Fruit fly (Drosophila melanogaster) whole organism, embryonic: Measurements from ENCODE around the gene Rbcn-3B.

Source experiments
- Atf3 ChIP-seq: fragments of 200-800 bp; sonication (Bioruptor generic); optimal IDR thresholded peaks from 3 replicates; lab custom pipeline; 2016; ENCODE audit warnings: missing biosample characterization, missing genetic modification characterization
- Bgb ChIP-seq: fragments of 200-800 bp; sonication (Bioruptor generic); IDR thresholded peaks from 2 replicates; pipeline ENCODE4 v1.3.6; 2022; ENCODE audit warnings: missing biosample characterization, missing genetic modification characterization; ENCODE audit not compliant: partially characterized antibody
- CG1024 ChIP-seq: fragments of 200-800 bp; sonication (Bioruptor generic); IDR thresholded peaks from 2 replicates; pipeline ENCODE4 v1.3.6; 2022; ENCODE audit warnings: missing biosample characterization, missing genetic modification characterization
- CG10274 ChIP-seq: fragments of 200-800 bp; sonication (Bioruptor generic); optimal IDR thresholded peaks from 3 replicates; lab custom pipeline; 2017; ENCODE audit warnings: missing biosample characterization, mild to moderate bottlenecking, missing genetic modification characterization
- CG10979 ChIP-seq: fragments of 200-800 bp; sonication (Bioruptor generic); optimal IDR thresholded peaks from 2 replicates; lab custom pipeline; 2018; ENCODE audit warnings: missing biosample characterization, mild to moderate bottlenecking, missing genetic modification characterization, moderate library complexity
- CG11504 ChIP-seq: fragments of 200-800 bp; sonication (Bioruptor generic); optimal IDR thresholded peaks from 3 replicates; lab custom pipeline; 2019; ENCODE audit warnings: missing biosample characterization, mild to moderate bottlenecking, missing genetic modification characterization, moderate library complexity
- CG12071 ChIP-seq: fragments of 200-800 bp; sonication (Bioruptor generic); optimal IDR thresholded peaks from 3 replicates; lab custom pipeline; 2018; ENCODE audit warnings: missing biosample characterization, mild to moderate bottlenecking, missing genetic modification characterization
- CG15269 ChIP-seq: fragments of 200-800 bp; sonication (Bioruptor generic); optimal IDR thresholded peaks from 2 replicates; lab custom pipeline; 2018; ENCODE audit warnings: missing biosample characterization, mild to moderate bottlenecking, missing genetic modification characterization, moderate library complexity
- CG1647 ChIP-seq: fragments of 200-800 bp; sonication (Bioruptor generic); optimal IDR thresholded peaks from 3 replicates; lab custom pipeline; 2016; ENCODE audit warnings: missing biosample characterization, missing genetic modification characterization
- CG17359 ChIP-seq: fragments of 200-800 bp; sonication (Bioruptor generic); optimal IDR thresholded peaks from 3 replicates; lab custom pipeline; 2018; ENCODE audit warnings: missing biosample characterization, mild to moderate bottlenecking, missing genetic modification characterization, moderate library complexity
- CG1792 ChIP-seq: fragments of 200-800 bp; sonication (Bioruptor generic); optimal IDR thresholded peaks from 2 replicates; lab custom pipeline; 2016; ENCODE audit warnings: missing biosample characterization, missing genetic modification characterization
- CG2875 ChIP-seq: fragments of 200-800 bp; sonication (Bioruptor generic); optimal IDR thresholded peaks from 2 replicates; lab custom pipeline; 2017; ENCODE audit warnings: missing biosample characterization, mild to moderate bottlenecking, missing genetic modification characterization, missing genetic modification reagents
- CG32772 ChIP-seq: fragments of 200-800 bp; sonication (Bioruptor generic); IDR thresholded peaks from 2 replicates; pipeline ENCODE4 v1.3.6; 2022; ENCODE audit warnings: missing biosample characterization, missing genetic modification characterization
- CG3847 ChIP-seq: fragments of 200-800 bp; sonication (Bioruptor generic); IDR thresholded peaks from 2 replicates; pipeline ENCODE4 v1.3.6; 2022; ENCODE audit warnings: missing biosample characterization, missing genetic modification characterization
- CG4707 ChIP-seq: fragments of 200-800 bp; sonication (Bioruptor generic); optimal IDR thresholded peaks from 2 replicates; lab custom pipeline; 2018; ENCODE audit warnings: missing biosample characterization, mild to moderate bottlenecking, missing genetic modification characterization, moderate library complexity
- CG7556 ChIP-seq: fragments of 200-800 bp; sonication (Bioruptor generic); optimal IDR thresholded peaks from 2 replicates; lab custom pipeline; 2017; ENCODE audit warnings: missing biosample characterization, mild to moderate bottlenecking, missing genetic modification characterization
- CG7987 ChIP-seq: fragments of 200-800 bp; sonication (Bioruptor generic); optimal IDR thresholded peaks from 2 replicates; lab custom pipeline; 2018; ENCODE audit warnings: missing biosample characterization, mild to moderate bottlenecking, missing genetic modification characterization, moderate library complexity
- Chrac-16 ChIP-seq: fragments of 200-800 bp; sonication (Bioruptor generic); optimal IDR thresholded peaks from 3 replicates; lab custom pipeline; 2016; ENCODE audit warnings: missing biosample characterization, missing genetic modification characterization
- Dbx ChIP-seq: fragments of 200-800 bp; sonication (Bioruptor generic); IDR thresholded peaks from 3 replicates; pipeline ENCODE4 v1.3.6; 2022; ENCODE audit warnings: missing biosample characterization, missing genetic modification characterization
- Drgx ChIP-seq: fragments of 200-800 bp; sonication (Bioruptor generic); IDR thresholded peaks from 2 replicates; pipeline ENCODE4 v1.3.6; 2022; ENCODE audit warnings: missing biosample characterization, missing genetic modification characterization
- Fer3 ChIP-seq: fragments of 200-800 bp; sonication (Bioruptor generic); optimal IDR thresholded peaks from 2 replicates; lab custom pipeline; 2018; ENCODE audit warnings: missing biosample characterization, mild to moderate bottlenecking, missing genetic modification characterization, moderate library complexity
- Hey ChIP-seq: fragments of 200-800 bp; sonication (Bioruptor generic); optimal IDR thresholded peaks from 3 replicates; lab custom pipeline; 2018; ENCODE audit warnings: missing biosample characterization, mild to moderate bottlenecking, missing genetic modification characterization
- Hmx ChIP-seq: fragments of 200-800 bp; sonication (Bioruptor generic); optimal IDR thresholded peaks from 2 replicates; lab custom pipeline; 2016; ENCODE audit warnings: missing biosample characterization, missing genetic modification characterization
- Lim3 ChIP-seq: fragments of 200-800 bp; sonication (Bioruptor generic); IDR thresholded peaks from 2 replicates; pipeline ENCODE4 v1.3.6; 2022; ENCODE audit warnings: missing biosample characterization, missing genetic modification characterization
- Med ChIP-seq: fragments of 200-800 bp; sonication (Bioruptor generic); peaks from one replicate; lab custom pipeline; 2016; ENCODE audit warnings: missing biosample characterization, missing genetic modification characterization, mild to moderate bottlenecking, inconsistent platforms, moderate library complexity
- Mes4 ChIP-seq: fragments of 200-800 bp; sonication (Bioruptor generic); optimal IDR thresholded peaks from 2 replicates; lab custom pipeline; 2016; ENCODE audit warnings: missing biosample characterization, missing genetic modification characterization
- Scr ChIP-seq: fragments of 200-800 bp; sonication (Bioruptor generic); IDR thresholded peaks from 2 replicates; pipeline ENCODE4 v1.3.6; 2022; ENCODE audit warnings: missing biosample characterization, missing genetic modification characterization; ENCODE audit not compliant: partially characterized antibody
- Sin3A ChIP-seq: fragments of >200 bp; optimal IDR thresholded peaks from 2 replicates; lab custom pipeline; 2018
- Six4 ChIP-seq: fragments of 200-800 bp; sonication (Bioruptor generic); optimal IDR thresholded peaks from 2 replicates; lab custom pipeline; 2016; ENCODE audit warnings: missing biosample characterization, missing genetic modification characterization
- Spps ChIP-seq: fragments of 200-800 bp; sonication (Bioruptor generic); optimal IDR thresholded peaks from 2 replicates; lab custom pipeline; 2018; ENCODE audit warnings: missing biosample characterization, mild to moderate bottlenecking, missing genetic modification characterization
- Taf1 ChIP-seq: fragments of 200-800 bp; sonication (Bioruptor generic); IDR thresholded peaks from 2 replicates; pipeline ENCODE4 v1.3.6; 2022; ENCODE audit warnings: missing biosample characterization, missing genetic modification characterization
- ato ChIP-seq: fragments of 200-800 bp; sonication (Bioruptor generic); IDR thresholded peaks from 2 replicates; pipeline ENCODE4 v1.3.6; 2022; ENCODE audit warnings: missing biosample characterization, missing genetic modification characterization; ENCODE audit not compliant: partially characterized antibody
- bcd ChIP-seq: fragments of 200-800 bp; sonication (Bioruptor generic); optimal IDR thresholded peaks from 2 replicates; lab custom pipeline; 2017; ENCODE audit warnings: missing biosample characterization, mild to moderate bottlenecking, missing genetic modification characterization
- chif ChIP-seq, 2 experiments: fragments of 200-800 bp; sonication (Bioruptor generic); optimal IDR thresholded peaks; 3 replicates each; lab custom pipeline; 2016; ENCODE audit warnings: missing biosample characterization in 2 of 2, missing genetic modification characterization in 2 of 2
- chm ChIP-seq: fragments of 200-800 bp; sonication (Bioruptor generic); IDR thresholded peaks from 2 replicates; pipeline ENCODE4 v1.3.6; 2022; ENCODE audit warnings: missing biosample characterization, missing genetic modification characterization
- crc ChIP-seq: fragments of 200-800 bp; sonication (Bioruptor generic); optimal IDR thresholded peaks from 2 replicates; lab custom pipeline; 2016; ENCODE audit warnings: missing biosample characterization, missing genetic modification characterization
- crp ChIP-seq, 2 experiments: fragments of 200-800 bp; sonication (Bioruptor generic); optimal IDR thresholded peaks; 2 replicates in 1 of 2; 3 replicates in 1 of 2; lab custom pipeline; 2017; ENCODE audit warnings: missing biosample characterization in 2 of 2, missing genetic modification characterization in 2 of 2, mild to moderate bottlenecking in 1 of 2, moderate library complexity in 1 of 2
- dmrt99B ChIP-seq: fragments of 200-800 bp; sonication (Bioruptor generic); optimal IDR thresholded peaks from 2 replicates; lab custom pipeline; 2018; ENCODE audit warnings: missing biosample characterization, mild to moderate bottlenecking, missing genetic modification characterization, moderate library complexity
- fd64A ChIP-seq: fragments of 200-800 bp; sonication (Bioruptor generic); optimal IDR thresholded peaks from 3 replicates; lab custom pipeline; 2018; ENCODE audit warnings: missing biosample characterization, mild to moderate bottlenecking, missing genetic modification characterization
- jigr1 ChIP-seq: fragments of 200-800 bp; sonication (Bioruptor generic); IDR thresholded peaks from 3 replicates; pipeline ENCODE4 v1.3.6; 2022; ENCODE audit warnings: missing biosample characterization, missing genetic modification characterization
- odd ChIP-seq: fragments of 200-800 bp; sonication (Bioruptor generic); optimal IDR thresholded peaks from 2 replicates; lab custom pipeline; 2017; ENCODE audit warnings: missing biosample characterization, mild to moderate bottlenecking, missing genetic modification characterization
- peb ChIP-seq: fragments of 200-800 bp; sonication (Bioruptor generic); IDR thresholded peaks from 2 replicates; pipeline ENCODE4 v1.3.6; 2022; ENCODE audit warnings: missing biosample characterization, missing genetic modification characterization
- pnt ChIP-seq: fragments of 200-800 bp; sonication (Bioruptor generic); optimal IDR thresholded peaks from 3 replicates; lab custom pipeline; 2016; ENCODE audit warnings: missing biosample characterization, missing genetic modification characterization
- pum ChIP-seq: fragments of 200-800 bp; sonication (Bioruptor generic); optimal IDR thresholded peaks from 2 replicates; lab custom pipeline; 2016; ENCODE audit warnings: missing biosample characterization, missing genetic modification characterization
- shn ChIP-seq: fragments of 200-800 bp; sonication (Bioruptor generic); optimal IDR thresholded peaks from 3 replicates; lab custom pipeline; 2016; ENCODE audit warnings: missing biosample characterization, missing genetic modification characterization
- ssp ChIP-seq: fragments of 200-800 bp; sonication (Bioruptor generic); IDR thresholded peaks from 2 replicates; pipeline ENCODE4 v1.3.6; 2022; ENCODE audit warnings: missing biosample characterization, missing genetic modification characterization
- sug ChIP-seq: fragments of 200-800 bp; optimal IDR thresholded peaks from 2 replicates; lab custom pipeline; 2019; ENCODE audit warnings: missing biosample characterization, mild to moderate bottlenecking, missing genetic modification characterization, moderate library complexity
- tin ChIP-seq: fragments of 200-800 bp; sonication (Bioruptor generic); optimal IDR thresholded peaks from 3 replicates; lab custom pipeline; 2016; ENCODE audit warnings: missing biosample characterization, missing genetic modification characterization
- tna ChIP-seq: fragments of 200-800 bp; sonication (Bioruptor generic); IDR thresholded peaks from 2 replicates; pipeline ENCODE4 v1.3.6; 2022; ENCODE audit warnings: missing biosample characterization, missing genetic modification characterization; ENCODE audit not compliant: partially characterized antibody
- trem ChIP-seq: fragments of 200-800 bp; optimal IDR thresholded peaks from 3 replicates; lab custom pipeline; 2019; ENCODE audit warnings: missing biosample characterization, mild to moderate bottlenecking, missing genetic modification characterization, moderate library complexity
- trh ChIP-seq: fragments of 200-800 bp; sonication (Bioruptor generic); optimal IDR thresholded peaks from 2 replicates; lab custom pipeline; 2016; ENCODE audit warnings: missing biosample characterization, missing genetic modification characterization
- vvl ChIP-seq: fragments of 200-800 bp; sonication (Bioruptor generic); IDR thresholded peaks from 2 replicates; pipeline ENCODE4 v1.3.6; 2022; ENCODE audit warnings: missing biosample characterization, missing genetic modification characterization

The Rbcn-3B gene

DNA sequence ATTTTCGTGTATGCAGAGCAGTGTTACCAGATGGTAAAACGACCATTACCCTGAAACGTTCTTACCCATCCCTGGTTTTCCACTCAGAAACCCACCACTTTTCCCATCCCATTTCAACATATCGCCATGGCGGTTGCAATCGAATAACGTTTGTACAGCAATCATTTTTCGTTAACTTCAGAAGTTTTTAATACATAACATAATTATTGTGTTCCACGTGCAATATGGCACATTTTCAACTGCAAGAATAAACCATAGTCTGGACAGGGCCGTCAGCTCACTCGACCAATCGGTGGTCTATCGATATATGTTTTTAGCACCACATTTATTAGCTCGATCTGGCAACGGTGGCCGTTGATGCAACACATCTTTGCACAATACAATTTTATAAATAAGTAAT lies 18.8 kb upstream of the Rbcn-3B start, which contains the start of the genes trr and mRpL16 (continued):
- no peak for TF ChIP-seq CG12071 (GFP tag; lab: Kevin White, UChicago)
- TF ChIP-seq sug (tag; lab: Kevin White, UChicago) = peak; percentile 64
- TF ChIP-seq CG17359 (tag; lab: Kevin White, UChicago) = no peak
- no peak for TF ChIP-seq chm
- TF ChIP-seq Taf1 = no peak; the same call in 1 of the 2 replicates
- TF ChIP-seq CG7987 = no peak
- TF ChIP-seq CG15269 (tag; lab: Kevin White, UChicago) = no peak
- no peak for TF ChIP-seq CG4707 (GFP tag; lab: Kevin White, UChicago)
- TF ChIP-seq Bgb (GFP tag; lab: Robert Waterston, UW) = peak; percentile 66
- TF ChIP-seq vvl (GFP tag; lab: Robert Waterston, UW) = peak; percentile 57
- 0 out of 2 replicates have a peak, but pooled peaks have one; percentile 45 for TF ChIP-seq ato
- peak; percentile 41 for TF ChIP-seq CG1792 (GFP tag; lab: Kevin White, UChicago)
- TF ChIP-seq Med = peak; percentile 93
- peak; percentile 33 for TF ChIP-seq pum (GFP tag; lab: Kevin White, UChicago)
- TF ChIP-seq odd (GFP tag; lab: Kevin White, UChicago) = no peak
- TF ChIP-seq trem (tag; lab: Kevin White, UChicago) = peak; percentile 83
- TF ChIP-seq Six4 = no peak
- no peak for TF ChIP-seq Lim3 (GFP tag; lab: Robert Waterston, UW)
- peak; percentile 41; the same call in 1 of the 2 replicates for TF ChIP-seq CG32772 (GFP tag; lab: Robert Waterston, UW)
- TF ChIP-seq Spps = peak; percentile 19
- TF ChIP-seq fd64A (GFP tag; lab: Kevin White, UChicago) = no peak
- peak; percentile 83 for TF ChIP-seq Scr
- peak; percentile 62 for TF ChIP-seq CG3847 (GFP tag; lab: Robert Waterston, UW)
- TF ChIP-seq CG1024 (GFP tag; lab: Robert Waterston, UW) = no peak
- TF ChIP-seq CG10274 (GFP tag; lab: Kevin White, UChicago) = no peak
- no peak for TF ChIP-seq Mes4 (GFP tag; lab: Kevin White, UChicago)
- TF ChIP-seq CG11504 = peak; percentile 90
- no peak for TF ChIP-seq crc (GFP tag; lab: Kevin White, UChicago)
- peak; percentile 4 for TF ChIP-seq CG7556 (GFP tag; lab: Kevin White, UChicago)
- peak in 1 of 2 experiments; percentile 28 for TF ChIP-seq chif (GFP tag; optimal IDR thresholded peaks at IDR 0.05; lab: Kevin White, UChicago)
- no peak for TF ChIP-seq tna (GFP tag; lab: Robert Waterston, UW)
- TF ChIP-seq trh (GFP tag; lab: Kevin White, UChicago) = no peak
- peak; percentile 97 for TF ChIP-seq Sin3A (lab: Kevin White, UChicago)
- peak; percentile 23 for TF ChIP-seq shn (GFP tag; lab: Kevin White, UChicago)
- TF ChIP-seq pnt (GFP tag; lab: Kevin White, UChicago) = peak; percentile 3
- no peak for TF ChIP-seq CG1647 (GFP tag; lab: Kevin White, UChicago)
- peak; percentile 36 for TF ChIP-seq Atf3
- peak; percentile 19 for TF ChIP-seq Chrac-16 (GFP tag; lab: Kevin White, UChicago)
- TF ChIP-seq Drgx (GFP tag; lab: Robert Waterston, UW) = no peak
- TF ChIP-seq tin = peak; percentile 32
- no peak for TF ChIP-seq bcd (GFP tag; lab: Kevin White, UChicago)
- no peak for TF ChIP-seq dmrt99B
- no peak for TF ChIP-seq Hey
- TF ChIP-seq Hmx = no peak
- peak; percentile 71 for TF ChIP-seq Dbx (GFP tag; lab: Robert Waterston, UW)
- peak; percentile 32 for TF ChIP-seq CG10979 (tag; lab: Kevin White, UChicago)
- no peak for TF ChIP-seq Fer3 (tag; lab: Kevin White, UChicago)
- TF ChIP-seq CG2875 (GFP tag; lab: Kevin White, UChicago) = no peak
- peak; percentile 88 for TF ChIP-seq ssp
- no peak for TF ChIP-seq jigr1 (GFP tag; lab: Robert Waterston, UW)
- TF ChIP-seq crp (GFP tag; optimal IDR thresholded peaks at IDR 0.05; lab: Kevin White, UChicago) = peak in 1 of 2 experiments; percentile 24
- no peak for TF ChIP-seq peb (GFP tag; lab: Robert Waterston, UW)
